Worm (Caenorhabditis elegans) whole organism, midembryonic: Measurements from ENCODE around the gene R13A1.10.

Experiments
- T22C8.4 ChIP-seq: fragments of 200-800 bp; sonication (Bioruptor generic); IDR thresholded peaks from 2 replicates; pipeline ENCODE4 v1.3.6; 2022; ENCODE audit warnings: missing genetic modification characterization, missing compliant biosample characterization
- cog-1 ChIP-seq: sonication (generic microtip); optimal IDR thresholded peaks from 2 replicates; lab custom pipeline; 2016; ENCODE audit warnings: missing genetic modification characterization, missing compliant biosample characterization
- flt-1 ChIP-seq: fragments of 200-800 bp; sonication (Bioruptor generic); IDR thresholded peaks from 2 replicates; pipeline ENCODE4 v1.3.6; 2022; ENCODE audit warnings: missing genetic modification characterization, missing compliant biosample characterization
- klf-2 ChIP-seq: fragments of 200-800 bp; sonication (Bioruptor generic); conservative IDR thresholded peaks from 2 replicates; pipeline ENCODE4 v1.3.6; 2022; ENCODE audit warnings: missing genetic modification reagents, missing genetic modification characterization, missing compliant biosample characterization
- med-1 ChIP-seq: sonication (generic microtip); optimal IDR thresholded peaks from 2 replicates; lab custom pipeline; 2017; ENCODE audit warnings: missing genetic modification characterization, mild to moderate bottlenecking, missing compliant biosample characterization, antibody characterized with exemption, missing genetic modification reagents; ENCODE audit not compliant: insufficient read depth
- tab-1 ChIP-seq: fragments of 200-800 bp; sonication (Bioruptor generic); IDR thresholded peaks from 2 replicates; pipeline ENCODE4 v1.3.6; 2022; ENCODE audit warnings: missing genetic modification characterization, missing compliant biosample characterization
- ztf-23 ChIP-seq: fragments of 200-800 bp; sonication (Bioruptor generic); IDR thresholded peaks from 2 replicates; pipeline ENCODE4 v1.3.6; 2022; ENCODE audit warnings: missing genetic modification reagents, missing genetic modification characterization, missing compliant biosample characterization
- ztf-29 ChIP-seq: fragments of 200-800 bp; sonication (Bioruptor generic); IDR thresholded peaks from 2 replicates; pipeline ENCODE4 v1.3.6; 2022; ENCODE audit warnings: missing genetic modification reagents, missing genetic modification characterization, missing compliant biosample characterization

ce11 chrIV:7195734-7196133, 31.2 kb downstream of the R13A1.10 start, which contains the start of gene best-16:
- TF ChIP-seq tab-1 (no peak), flt-1 (GFP tag; lab: Robert Waterston, UW) (no peak), T22C8.4 (no peak), cog-1 (tag; lab: Kevin White, UChicago) (no peak), klf-2 (GFP tag; lab: Robert Waterston, UW) (no peak), ztf-23 (GFP tag; lab: Robert Waterston, UW) (no peak), ztf-29 (no peak), med-1 (GFP tag; lab: Kevin White, UChicago) (no peak)
